Worm (Caenorhabditis elegans) whole organism, young adult: ENCODE data around the gene srlf-2.

ENCODE experiments used
- F49E8.2 ChIP-seq: sonication (generic microtip); optimal IDR thresholded peaks from 3 replicates; lab custom pipeline; 2017; ENCODE audit warnings: missing genetic modification characterization, mild to moderate bottlenecking, missing compliant biosample characterization, antibody characterized with exemption, moderate library complexity; ENCODE audit not compliant: insufficient read depth
- F55B11.4 ChIP-seq: sonication (generic microtip); optimal IDR thresholded peaks from 2 replicates; lab custom pipeline; 2016; ENCODE audit warnings: missing compliant biosample characterization, missing genetic modification characterization, borderline replicate concordance; ENCODE audit not compliant: insufficient read depth
- egrh-3 ChIP-seq: fragments of 200-800 bp; sonication (Bioruptor generic); IDR thresholded peaks from 2 replicates; pipeline ENCODE4 v1.3.6; 2022; ENCODE audit warnings: missing genetic modification reagents, missing genetic modification characterization, missing compliant biosample characterization
- nhr-179 ChIP-seq: sonication (generic microtip); optimal IDR thresholded peaks from 2 replicates; lab custom pipeline; 2016; ENCODE audit warnings: mild to moderate bottlenecking, missing genetic modification characterization, missing compliant biosample characterization
- sea-2 ChIP-seq: fragments of 200-800 bp; sonication (Bioruptor generic); IDR thresholded peaks from 2 replicates; pipeline ENCODE4 v1.3.6; 2022; ENCODE audit warnings: missing genetic modification characterization, missing compliant biosample characterization
- snpc-4 ChIP-seq, 5 experiments: fragments of 150-350 bp in 1 of 5; sonication (generic microtip) in 4 of 5; optimal IDR thresholded peaks; 2 replicates each; lab custom pipeline; 2014 to 2018; ENCODE audit warnings: missing genetic modification characterization in 5 of 5, missing biosample characterization in 3 of 5, antibody characterized with exemption in 2 of 5, mild to moderate bottlenecking in 2 of 5, missing compliant biosample characterization in 2 of 5, missing genotype in 2 of 5, moderate library complexity in 2 of 5, missing genetic modification reagents in 1 of 5
- ztf-22 ChIP-seq: fragments of 200-800 bp; sonication (Bioruptor generic); optimal IDR thresholded peaks from 2 replicates; lab custom pipeline; 2018; ENCODE audit warnings: mild to moderate bottlenecking, missing genetic modification characterization, moderate library complexity, missing compliant biosample characterization

DNA sequence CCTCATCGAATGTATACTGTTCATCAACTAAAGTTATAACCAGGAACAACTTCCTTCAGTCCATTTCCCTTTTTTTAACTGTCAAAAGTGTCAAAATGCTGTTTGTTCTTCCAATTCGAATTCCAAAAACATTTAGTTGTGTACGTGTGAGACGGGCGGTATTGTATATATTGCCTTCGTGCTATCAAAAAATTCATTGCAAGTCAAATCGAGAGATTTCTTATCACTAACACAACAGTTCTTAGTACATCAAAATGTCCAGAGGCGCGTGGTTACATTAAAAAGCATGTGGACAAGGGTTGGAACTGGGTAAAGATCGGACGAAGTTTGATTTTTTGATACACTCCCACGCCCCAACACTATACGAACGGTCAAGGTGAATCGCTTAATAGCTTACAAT lies 38.3 kb downstream of the srlf-2 start:
- no peak for TF ChIP-seq snpc-4 (GFP tag; optimal IDR thresholded peaks at IDR 0.05; lab: Kevin White, UChicago)
- peak in 1 of 4 experiments; percentile 17 for TF ChIP-seq snpc-4 (tag; optimal IDR thresholded peaks at IDR 0.05; lab: Kevin White, UChicago)
- no peak for TF ChIP-seq nhr-179 (tag; lab: Kevin White, UChicago)
- TF ChIP-seq sea-2: no peak
- no peak for TF ChIP-seq egrh-3 (GFP tag; lab: Robert Waterston, UW)
- TF ChIP-seq ztf-22 (GFP tag; lab: Kevin White, UChicago): peak; percentile 74
- TF ChIP-seq F49E8.2 (tag; lab: Kevin White, UChicago): no peak
- TF ChIP-seq F55B11.4 (tag; lab: Kevin White, UChicago): no peak
